Fruit fly (Drosophila melanogaster) whole organism, embryonic: ENCODE results near the gene snk.

ENCODE experiments used
- Bteb2 ChIP-seq: fragments of 200-800 bp; sonication (Bioruptor generic); optimal IDR thresholded peaks from 2 replicates; lab custom pipeline; 2016; ENCODE audit warnings: missing biosample characterization, missing genetic modification characterization
- CG10274 ChIP-seq: fragments of 200-800 bp; sonication (Bioruptor generic); optimal IDR thresholded peaks from 3 replicates; lab custom pipeline; 2017; ENCODE audit warnings: missing biosample characterization, mild to moderate bottlenecking, missing genetic modification characterization
- CG10543 ChIP-seq: fragments of 200-800 bp; sonication (Bioruptor generic); optimal IDR thresholded peaks from 3 replicates; lab custom pipeline; 2017; ENCODE audit warnings: missing biosample characterization, mild to moderate bottlenecking, missing genetic modification characterization, moderate library complexity
- CG12219 ChIP-seq: fragments of 200-800 bp; sonication (Bioruptor generic); optimal IDR thresholded peaks from 3 replicates; lab custom pipeline; 2018; ENCODE audit warnings: missing biosample characterization, mild to moderate bottlenecking, missing genetic modification characterization
- CG1529 ChIP-seq: fragments of 200-800 bp; sonication (Bioruptor generic); optimal IDR thresholded peaks from 3 replicates; lab custom pipeline; 2018; ENCODE audit warnings: missing biosample characterization, missing genetic modification characterization
- CG18599 ChIP-seq: fragments of 200-800 bp; sonication (Bioruptor generic); optimal IDR thresholded peaks from 3 replicates; lab custom pipeline; 2017; ENCODE audit warnings: missing biosample characterization, missing genetic modification characterization, mild to moderate bottlenecking, moderate library complexity, missing genetic modification reagents
- CG2202 ChIP-seq: fragments of 200-800 bp; sonication (Bioruptor generic); optimal IDR thresholded peaks from 2 replicates; lab custom pipeline; 2018; ENCODE audit warnings: missing biosample characterization, mild to moderate bottlenecking, missing genetic modification characterization
- CG34422 ChIP-seq: fragments of 200-800 bp; sonication (Bioruptor generic); IDR thresholded peaks from 3 replicates; pipeline ENCODE4 v1.3.6; 2022; ENCODE audit warnings: missing biosample characterization, missing genetic modification characterization
- CG7839 ChIP-seq: fragments of 200-800 bp; sonication (Bioruptor generic); optimal IDR thresholded peaks from 3 replicates; lab custom pipeline; 2018; ENCODE audit warnings: missing biosample characterization, mild to moderate bottlenecking, missing genetic modification characterization, moderate library complexity
- CG8924 ChIP-seq: fragments of 200-800 bp; optimal IDR thresholded peaks from 3 replicates; lab custom pipeline; 2019; ENCODE audit warnings: missing biosample characterization, mild to moderate bottlenecking, missing genetic modification characterization, moderate library complexity
- CG9609 ChIP-seq: fragments of 200-800 bp; sonication (Bioruptor generic); optimal IDR thresholded peaks from 3 replicates; lab custom pipeline; 2016; ENCODE audit warnings: missing biosample characterization, missing genetic modification characterization
- CG9932 ChIP-seq: fragments of 200-800 bp; sonication (Bioruptor generic); IDR thresholded peaks from 2 replicates; pipeline ENCODE4 v1.3.6; 2022; ENCODE audit warnings: missing biosample characterization, missing genetic modification characterization
- Dip3 ChIP-seq: fragments of 200-800 bp; sonication (Bioruptor generic); optimal IDR thresholded peaks from 3 replicates; lab custom pipeline; 2016; ENCODE audit warnings: missing biosample characterization, missing genetic modification characterization
- Doc2 ChIP-seq: fragments of 200-800 bp; sonication (Bioruptor generic); IDR thresholded peaks from 2 replicates; pipeline ENCODE4 v1.3.6; 2022; ENCODE audit warnings: missing biosample characterization, missing genetic modification characterization
- Drgx ChIP-seq: fragments of 200-800 bp; sonication (Bioruptor generic); IDR thresholded peaks from 2 replicates; pipeline ENCODE4 v1.3.6; 2022; ENCODE audit warnings: missing biosample characterization, missing genetic modification characterization
- E2f2 ChIP-seq: fragments of 200-800 bp; sonication (Bioruptor generic); IDR thresholded peaks from 2 replicates; pipeline ENCODE4 v1.3.6; 2022; ENCODE audit warnings: missing biosample characterization, missing genetic modification characterization
- ERR ChIP-seq: fragments of 200-800 bp; sonication (Bioruptor generic); optimal IDR thresholded peaks from 2 replicates; lab custom pipeline; 2016; ENCODE audit warnings: missing biosample characterization, missing genetic modification characterization
- HLH4C ChIP-seq: fragments of 200-800 bp; sonication (Bioruptor generic); IDR thresholded peaks from 3 replicates; pipeline ENCODE4 v1.3.6; 2022; ENCODE audit warnings: missing biosample characterization, missing genetic modification characterization; ENCODE audit not compliant: partially characterized antibody
- Hr51 ChIP-seq, 2 experiments: fragments of 200-800 bp; sonication (Bioruptor generic); optimal IDR thresholded peaks; 2 replicates in 1 of 2; 3 replicates in 1 of 2; lab custom pipeline; 2016 to 2018; ENCODE audit warnings: missing biosample characterization in 2 of 2, missing genetic modification characterization in 2 of 2, mild to moderate bottlenecking in 1 of 2, moderate library complexity in 1 of 2
- Lpt ChIP-seq: fragments of >200 bp; optimal IDR thresholded peaks from 2 replicates; lab custom pipeline; 2018; ENCODE audit warnings: missing biosample characterization, missing genetic modification characterization
- MBD-R2 ChIP-seq: fragments of 200-800 bp; sonication (Bioruptor generic); IDR thresholded peaks from 2 replicates; pipeline ENCODE4 v1.3.6; 2022; ENCODE audit warnings: missing biosample characterization, missing genetic modification characterization
- Mrtf ChIP-seq: fragments of 200-800 bp; sonication (Bioruptor generic); IDR thresholded peaks from 3 replicates; pipeline ENCODE4 v1.3.6; 2022; ENCODE audit warnings: missing biosample characterization, missing genetic modification characterization
- Oaz ChIP-seq: fragments of 200-800 bp; sonication (Bioruptor generic); IDR thresholded peaks from 2 replicates; pipeline ENCODE4 v1.3.6; 2022; ENCODE audit warnings: missing biosample characterization, missing genetic modification characterization
- Oli ChIP-seq: fragments of 200-800 bp; sonication (Bioruptor generic); optimal IDR thresholded peaks from 2 replicates; lab custom pipeline; 2018; ENCODE audit warnings: missing biosample characterization, mild to moderate bottlenecking, missing genetic modification characterization, moderate library complexity
- Ptx1 ChIP-seq: fragments of 200-800 bp; sonication (Bioruptor generic); IDR thresholded peaks from 2 replicates; pipeline ENCODE4 v1.3.6; 2022; ENCODE audit warnings: missing biosample characterization, missing genetic modification characterization
- Scr ChIP-seq: fragments of 200-800 bp; sonication (Bioruptor generic); IDR thresholded peaks from 2 replicates; pipeline ENCODE4 v1.3.6; 2022; ENCODE audit warnings: missing biosample characterization, missing genetic modification characterization; ENCODE audit not compliant: partially characterized antibody
- Sox100B ChIP-seq: fragments of 200-800 bp; sonication (Bioruptor generic); optimal IDR thresholded peaks from 3 replicates; lab custom pipeline; 2018; ENCODE audit warnings: missing biosample characterization, mild to moderate bottlenecking, missing genetic modification characterization
- Stat92E ChIP-seq, 3 experiments: fragments of >200 bp in 2 of 3; fragments of 200-800 bp in 1 of 3; sonication (Bioruptor generic) in 1 of 3; optimal IDR thresholded peaks; 2 replicates each; lab custom pipeline; 2017 to 2019; ENCODE audit warnings: missing biosample characterization in 3 of 3, missing genetic modification characterization in 3 of 3, mild to moderate bottlenecking in 1 of 3, moderate library complexity in 1 of 3
- amos ChIP-seq: fragments of 200-800 bp; sonication (Bioruptor generic); IDR thresholded peaks from 2 replicates; pipeline ENCODE4 v1.3.6; 2022; ENCODE audit warnings: missing biosample characterization, missing genetic modification characterization; ENCODE audit not compliant: partially characterized antibody
- ash1 ChIP-seq: fragments of 200-800 bp; sonication (Bioruptor generic); optimal IDR thresholded peaks from 2 replicates; lab custom pipeline; 2018; ENCODE audit warnings: missing biosample characterization, mild to moderate bottlenecking, missing genetic modification characterization
- chif ChIP-seq, 2 experiments: fragments of 200-800 bp; sonication (Bioruptor generic); optimal IDR thresholded peaks; 3 replicates each; lab custom pipeline; 2016; ENCODE audit warnings: missing biosample characterization in 2 of 2, missing genetic modification characterization in 2 of 2
- ci ChIP-seq: fragments of 200-800 bp; sonication (Bioruptor generic); IDR thresholded peaks from 3 replicates; pipeline ENCODE4 v1.3.6; 2022; ENCODE audit warnings: missing biosample characterization, missing genetic modification characterization
- danr ChIP-seq: fragments of 200-800 bp; sonication (Bioruptor generic); IDR thresholded peaks from 2 replicates; pipeline ENCODE4 v1.3.6; 2022; ENCODE audit warnings: missing biosample characterization, missing genetic modification characterization
- dmrt11E ChIP-seq: fragments of 200-800 bp; sonication (Bioruptor generic); optimal IDR thresholded peaks from 3 replicates; lab custom pipeline; 2018; ENCODE audit warnings: missing biosample characterization, mild to moderate bottlenecking, missing genetic modification characterization, moderate library complexity
- ewg ChIP-seq: fragments of 200-800 bp; sonication (Bioruptor generic); optimal IDR thresholded peaks from 3 replicates; lab custom pipeline; 2017; ENCODE audit warnings: mild to moderate bottlenecking, missing biosample characterization, missing genetic modification reagents, missing genetic modification characterization
- grau ChIP-seq: fragments of 200-800 bp; optimal IDR thresholded peaks from 3 replicates; lab custom pipeline; 2019; ENCODE audit warnings: missing biosample characterization, mild to moderate bottlenecking, missing genetic modification characterization, moderate library complexity
- gsb-n ChIP-seq: fragments of 200-800 bp; sonication (Bioruptor generic); optimal IDR thresholded peaks from 3 replicates; lab custom pipeline; 2018; ENCODE audit warnings: missing biosample characterization, mild to moderate bottlenecking, missing genetic modification characterization
- hb ChIP-seq: fragments of 200-800 bp; sonication (Bioruptor generic); IDR thresholded peaks from 3 replicates; pipeline ENCODE4 v1.3.6; 2022; ENCODE audit warnings: missing biosample characterization, missing genetic modification characterization; ENCODE audit not compliant: partially characterized antibody
- inv ChIP-seq: fragments of 200-800 bp; sonication (Bioruptor generic); IDR thresholded peaks from 2 replicates; pipeline ENCODE4 v1.3.6; 2022; ENCODE audit warnings: missing biosample characterization, missing genetic modification characterization; ENCODE audit not compliant: partially characterized antibody
- klu ChIP-seq: fragments of 200-800 bp; sonication (Bioruptor generic); IDR thresholded peaks from 2 replicates; pipeline ENCODE4 v1.3.6; 2022; ENCODE audit warnings: missing biosample characterization, missing genetic modification characterization
- knrl ChIP-seq: fragments of 200-800 bp; sonication (Bioruptor generic); IDR thresholded peaks from 3 replicates; pipeline ENCODE4 v1.3.6; 2022; ENCODE audit warnings: missing biosample characterization, missing genetic modification characterization; ENCODE audit not compliant: partially characterized antibody
- pfk ChIP-seq: fragments of 200-800 bp; sonication (Bioruptor generic); optimal IDR thresholded peaks from 2 replicates; lab custom pipeline; 2018; ENCODE audit warnings: missing biosample characterization, mild to moderate bottlenecking, missing genetic modification characterization, moderate library complexity
- ranshi ChIP-seq: fragments of 200-800 bp; sonication (Bioruptor generic); IDR thresholded peaks from 2 replicates; pipeline ENCODE4 v1.3.6; 2022; ENCODE audit warnings: missing biosample characterization, missing genetic modification characterization
- slp2 ChIP-seq: fragments of 200-800 bp; sonication (Bioruptor generic); optimal IDR thresholded peaks from 2 replicates; lab custom pipeline; 2016; ENCODE audit warnings: missing biosample characterization, missing genetic modification characterization
- sna ChIP-seq: fragments of 200-800 bp; sonication (Bioruptor generic); IDR thresholded peaks from 2 replicates; pipeline ENCODE4 v1.3.6; 2022; ENCODE audit warnings: missing biosample characterization, missing genetic modification characterization; ENCODE audit not compliant: partially characterized antibody
- so ChIP-seq: fragments of 200-800 bp; sonication (Bioruptor generic); IDR thresholded peaks from 3 replicates; pipeline ENCODE4 v1.3.6; 2022; ENCODE audit warnings: missing biosample characterization, missing genetic modification characterization
- stc ChIP-seq: fragments of 200-800 bp; sonication (Bioruptor generic); IDR thresholded peaks from 2 replicates; pipeline ENCODE4 v1.3.6; 2022; ENCODE audit warnings: missing biosample characterization, missing genetic modification characterization
- wek ChIP-seq: fragments of 200-800 bp; sonication (Bioruptor generic); optimal IDR thresholded peaks from 3 replicates; lab custom pipeline; 2018; ENCODE audit warnings: missing biosample characterization, mild to moderate bottlenecking, missing genetic modification characterization, moderate library complexity

snk gene

DNA sequence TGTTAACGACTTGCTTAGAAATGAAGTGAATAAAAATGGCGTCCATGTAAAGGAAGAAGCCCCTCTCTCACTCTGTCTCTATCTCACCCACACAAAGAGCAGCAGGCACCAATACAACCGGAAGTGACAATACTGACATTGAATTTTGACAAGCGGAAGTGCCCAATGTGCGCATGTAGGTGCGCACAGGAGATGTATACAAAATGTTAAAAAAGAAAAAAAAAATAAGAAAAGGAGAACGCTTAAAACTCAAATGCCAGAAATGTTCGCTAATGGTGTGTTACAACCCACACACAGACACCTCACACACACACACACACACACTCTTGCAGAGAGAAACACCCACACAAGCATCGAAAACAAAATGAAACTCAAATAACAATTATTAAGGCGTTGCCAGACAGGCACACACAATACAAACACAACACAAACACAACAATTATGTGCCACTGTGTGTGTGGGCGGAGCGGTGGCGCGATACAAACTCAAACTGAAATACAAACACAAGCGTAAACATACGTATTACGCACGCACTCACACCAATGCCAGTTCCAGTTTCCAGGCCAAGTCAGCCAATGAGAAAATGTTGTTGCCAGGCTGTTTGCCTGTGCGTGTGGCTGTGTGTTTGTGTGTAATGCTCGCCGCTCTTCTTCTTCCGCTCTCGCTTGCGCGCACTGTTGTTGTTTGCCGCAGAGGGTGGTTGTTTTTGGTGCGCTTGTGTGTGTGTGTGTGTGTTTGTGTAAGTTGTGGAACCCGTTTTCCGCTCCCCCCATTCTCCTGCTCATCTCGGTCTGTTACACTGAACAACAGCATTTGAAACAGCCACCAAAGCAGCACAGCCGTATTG is 21.4 kb upstream of the snk start (continued):
- TF ChIP-seq Bteb2 (GFP tag; lab: Kevin White, UChicago) (no peak), ci (GFP tag; lab: Robert Waterston, UW) (0 out of 3 replicates have a peak, but pooled peaks have one; percentile 42), hb (GFP tag; lab: Robert Waterston, UW) (no peak), CG8924 (tag; lab: Kevin White, UChicago) (peak; percentile 60), dmrt11E (tag; lab: Kevin White, UChicago) (peak; percentile 20), CG18599 (no peak), so (GFP tag; lab: Robert Waterston, UW) (no peak), ewg (peak; percentile 71), Oli (no peak), Sox100B (no peak), knrl (peak; percentile 43; the same call in 2 of the 3 replicates), Stat92E (GFP tag; optimal IDR thresholded peaks at IDR 0.05; lab: Kevin White, UChicago) (peak in 2 of 3 experiments; percentile 38 to 67), sna (0 out of 2 replicates have a peak, but pooled peaks have one; percentile 52), Mrtf (GFP tag; lab: Robert Waterston, UW) (no peak), ranshi (no peak), amos (no peak), CG2202 (tag; lab: Kevin White, UChicago) (no peak), Ptx1 (GFP tag; lab: Robert Waterston, UW) (no peak), stc (GFP tag; lab: Robert Waterston, UW) (0 out of 2 replicates have a peak, but pooled peaks have one; percentile 14), wek (GFP tag; lab: Kevin White, UChicago) (no peak), CG10543 (GFP tag; lab: Kevin White, UChicago) (peak; percentile 53), Hr51 (GFP tag; optimal IDR thresholded peaks at IDR 0.05; lab: Kevin White, UChicago) (no peak), CG7839 (peak; percentile 7), HLH4C (GFP tag; lab: Robert Waterston, UW) (peak; percentile 35; the same call in 2 of the 3 replicates), Oaz (no peak), ash1 (GFP tag; lab: Kevin White, UChicago) (no peak), CG10274 (GFP tag; lab: Kevin White, UChicago) (no peak), Dip3 (GFP tag; lab: Kevin White, UChicago) (no peak), E2f2 (no peak), CG12219 (GFP tag; lab: Kevin White, UChicago) (no peak), Doc2 (GFP tag; lab: Robert Waterston, UW) (no peak), pfk (GFP tag; lab: Kevin White, UChicago) (no peak), chif (GFP tag; optimal IDR thresholded peaks at IDR 0.05; lab: Kevin White, UChicago) (peak in 1 of 2 experiments; percentile 41), Lpt (GFP tag; lab: Kevin White, UChicago) (no peak), CG9609 (GFP tag; lab: Kevin White, UChicago) (no peak), CG34422 (no peak), Drgx (no peak), ERR (GFP tag; lab: Kevin White, UChicago) (no peak), danr (no peak), grau (tag; lab: Kevin White, UChicago) (no peak), MBD-R2 (GFP tag; lab: Robert Waterston, UW) (peak; percentile 28; the same call in 1 of the 2 replicates), Scr (no peak), slp2 (GFP tag; lab: Kevin White, UChicago) (no peak), inv (no peak), CG9932 (GFP tag; lab: Robert Waterston, UW) (no peak), klu (GFP tag; lab: Robert Waterston, UW) (peak; percentile 30; the same call in 1 of the 2 replicates), gsb-n (tag; lab: Kevin White, UChicago) (peak; percentile 50), CG1529 (GFP tag; lab: Kevin White, UChicago) (no peak)
